Worm (Caenorhabditis elegans) whole organism, dauer: ENCODE data around the gene sup-18.

ENCODE experiments used
- unc-62 ChIP-seq: sonication (generic microtip); optimal IDR thresholded peaks from 2 replicates; lab custom pipeline; 2017; ENCODE audit warnings: missing biosample characterization, missing genetic modification reagents, missing genetic modification characterization

sup-18 gene

DNA sequence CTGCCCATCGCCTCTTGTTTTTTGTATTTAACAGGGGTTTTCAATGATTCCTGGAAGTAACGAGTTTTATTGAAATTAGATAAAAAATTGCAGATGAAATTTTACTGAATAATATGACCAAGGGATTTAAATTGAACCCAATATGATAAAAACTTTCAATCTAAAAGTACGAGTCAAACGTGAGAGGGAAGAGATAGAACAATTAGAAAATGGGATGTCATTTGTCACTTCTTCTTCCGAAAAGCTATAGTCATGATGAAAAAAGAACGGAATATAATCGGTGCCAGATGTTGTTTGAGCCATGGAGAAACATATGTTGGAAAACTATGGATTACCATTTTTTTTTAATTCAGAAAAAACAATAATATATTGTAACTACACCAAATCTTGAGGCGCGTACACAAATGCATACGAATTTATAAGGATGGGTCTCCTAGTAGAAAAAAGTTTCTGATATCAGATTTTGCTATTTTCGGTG lies at the start of gene sup-18:
Gene sup-18, minus strand, starts transcription at position 51 of the 478 bp plus-strand sequence.
- no peak for TF ChIP-seq unc-62 (GFP tag; lab: Kevin White, UChicago)

DNA sequence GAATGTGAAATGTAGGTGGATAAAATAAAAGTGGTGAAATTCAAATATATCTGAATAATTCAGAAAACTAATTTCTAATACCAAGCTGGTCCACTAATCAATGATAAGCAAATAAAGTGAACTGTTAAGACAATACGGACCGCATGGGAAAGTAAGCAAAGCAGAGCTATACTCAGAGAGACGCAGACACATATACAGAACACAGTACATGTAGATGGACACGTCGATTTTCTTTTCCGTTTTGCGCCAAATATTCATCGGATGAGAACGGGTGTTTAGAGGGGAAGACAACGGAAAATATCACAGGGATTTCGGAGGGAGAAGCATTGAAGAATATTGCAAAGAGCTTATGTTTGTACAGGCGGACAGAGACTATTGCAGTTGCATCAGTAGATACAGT lies 47.3 kb upstream of the sup-18 start:
- no peak for TF ChIP-seq unc-62 (GFP tag; lab: Kevin White, UChicago)

DNA sequence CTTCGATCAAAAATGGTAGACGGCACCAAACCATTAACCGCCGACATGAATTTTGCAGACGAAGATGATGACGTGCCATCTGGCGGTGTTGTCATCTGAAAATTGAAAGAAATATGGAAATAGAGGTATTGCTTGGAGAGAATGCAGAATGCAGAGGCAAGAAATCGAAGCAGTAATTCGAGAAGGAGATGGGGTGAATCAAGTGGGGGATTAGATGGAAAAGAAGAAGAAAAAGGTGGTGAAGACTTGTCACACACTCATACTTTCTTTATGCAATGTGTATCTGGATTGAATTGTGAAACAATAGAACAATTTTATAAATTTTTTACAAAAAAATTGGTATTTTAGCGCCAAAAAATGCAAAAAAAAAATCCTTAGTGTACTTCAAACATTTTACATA lies 46.1 kb upstream of the sup-18 start, which contains the start of gene tag-250:
Gene tag-250, minus strand, starts transcription at position 101 of the 400 bp plus-strand sequence.
- no peak for TF ChIP-seq unc-62 (GFP tag; lab: Kevin White, UChicago)

DNA sequence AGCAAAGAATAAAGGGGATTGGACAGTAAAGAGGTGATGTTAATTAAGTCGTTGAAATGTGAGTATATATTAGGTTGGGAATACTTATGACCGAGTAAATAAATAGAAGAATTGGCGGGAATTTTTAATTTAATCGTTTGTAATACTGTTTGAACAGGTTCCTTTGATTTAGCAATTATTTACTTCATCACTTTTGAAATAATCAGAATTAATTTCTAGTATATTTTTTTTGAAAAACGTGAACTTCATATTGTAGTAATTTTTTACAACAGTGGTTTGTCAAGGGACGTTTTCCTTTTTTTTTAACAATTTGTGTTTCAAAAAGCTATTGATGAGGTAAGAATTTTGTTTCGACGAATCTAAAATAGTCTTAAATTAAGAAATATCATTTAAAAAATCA lies 43.5 kb upstream of the sup-18 start, which contains the start of gene C29E4.17:
Gene C29E4.17, plus strand, starts transcription at position 301 of the 400 bp plus-strand sequence.
- TF ChIP-seq unc-62 (GFP tag; lab: Kevin White, UChicago), result no peak

DNA sequence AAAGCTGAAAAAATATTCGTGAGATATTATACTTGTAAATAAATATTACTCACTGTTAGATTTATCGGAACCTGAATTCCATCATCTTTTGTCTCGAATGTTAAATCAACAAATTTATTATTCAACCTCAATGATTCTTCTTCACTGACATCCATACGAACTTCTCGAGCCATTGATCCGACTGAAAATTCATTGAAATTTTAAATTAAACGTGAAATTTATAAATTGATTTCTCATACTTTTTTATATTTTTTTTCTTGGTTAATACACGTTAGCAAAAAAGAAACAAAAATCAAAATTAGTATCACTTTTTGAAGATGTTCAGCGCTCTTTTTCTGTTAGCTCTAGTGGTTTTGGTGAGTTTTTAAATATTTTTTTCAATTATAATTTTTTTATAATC lies 41.1 kb upstream of the sup-18 start, which contains the start of gene C29E4.14:
Gene C29E4.14, plus strand, starts transcription at position 301 of the 400 bp plus-strand sequence.
- TF ChIP-seq unc-62 (GFP tag; lab: Kevin White, UChicago), result no peak

DNA sequence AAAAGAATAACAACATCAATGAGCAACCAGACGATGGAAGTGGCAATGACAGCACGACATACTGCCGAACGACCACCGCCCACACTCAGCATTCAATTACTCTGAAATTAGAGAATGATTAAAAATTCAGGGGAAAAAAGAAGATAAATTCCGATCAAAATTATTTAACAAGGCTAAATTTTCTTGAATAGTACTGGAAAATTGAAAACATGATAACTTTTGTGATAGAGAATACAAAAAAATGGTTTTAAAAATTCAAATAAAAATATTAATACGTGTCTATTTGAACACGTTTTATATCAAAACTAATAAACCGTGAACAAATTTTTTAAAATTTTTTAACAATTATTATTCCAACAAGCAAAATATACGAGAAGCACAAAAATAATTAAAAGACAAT lies 39.0 kb upstream of the sup-18 start, which contains the start of gene gly-3:
Gene gly-3, minus strand, starts transcription at position 101 of the 400 bp plus-strand sequence.
- TF ChIP-seq unc-62 (GFP tag; lab: Kevin White, UChicago), result no peak

DNA sequence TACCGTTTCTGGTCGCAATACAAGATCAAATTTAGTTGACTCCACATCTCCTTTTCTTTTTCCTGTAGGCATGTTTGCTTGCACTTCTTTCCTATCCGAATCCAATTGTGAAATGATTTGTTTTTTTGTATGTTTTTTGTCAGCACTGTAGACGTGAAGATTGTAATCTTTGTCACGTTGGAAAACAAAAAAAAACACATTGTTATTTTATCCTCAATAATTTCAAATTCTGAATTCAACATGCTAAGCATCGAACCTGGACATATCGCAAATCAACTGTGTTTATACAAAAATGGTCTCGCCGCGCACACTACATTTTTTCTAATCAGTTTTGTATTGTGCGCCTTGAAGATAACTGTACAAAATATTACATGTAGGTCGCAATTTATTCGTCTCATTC lies 34.8 kb upstream of the sup-18 start, which contains the start of gene ZK688.12:
Gene ZK688.12, minus strand, starts transcription at position 101 of the 400 bp plus-strand sequence.
- no peak for TF ChIP-seq unc-62 (GFP tag; lab: Kevin White, UChicago)

DNA sequence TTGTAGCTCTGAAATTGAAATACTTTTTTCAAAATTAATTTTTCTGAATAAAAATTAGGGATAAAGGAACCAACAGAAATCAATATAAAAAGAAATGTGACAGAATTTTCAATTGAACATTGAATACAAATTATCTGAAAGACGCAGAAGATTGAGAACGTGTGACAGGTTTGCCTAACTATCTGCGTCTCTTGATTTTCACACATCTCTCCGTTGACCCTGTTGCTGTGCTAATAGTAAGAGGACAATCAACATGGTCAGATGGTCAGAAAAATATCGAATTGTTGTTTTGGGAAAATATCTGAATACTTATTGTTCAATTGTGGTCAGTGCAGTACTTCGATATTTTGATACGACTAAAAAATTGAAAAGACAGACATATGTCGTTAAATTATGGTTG lies 32.9 kb upstream of the sup-18 start, which contains the start of gene ZK688.7:
Gene ZK688.7, minus strand, starts transcription at position 14 of the 400 bp plus-strand sequence.
- no peak for TF ChIP-seq unc-62 (GFP tag; lab: Kevin White, UChicago)

DNA sequence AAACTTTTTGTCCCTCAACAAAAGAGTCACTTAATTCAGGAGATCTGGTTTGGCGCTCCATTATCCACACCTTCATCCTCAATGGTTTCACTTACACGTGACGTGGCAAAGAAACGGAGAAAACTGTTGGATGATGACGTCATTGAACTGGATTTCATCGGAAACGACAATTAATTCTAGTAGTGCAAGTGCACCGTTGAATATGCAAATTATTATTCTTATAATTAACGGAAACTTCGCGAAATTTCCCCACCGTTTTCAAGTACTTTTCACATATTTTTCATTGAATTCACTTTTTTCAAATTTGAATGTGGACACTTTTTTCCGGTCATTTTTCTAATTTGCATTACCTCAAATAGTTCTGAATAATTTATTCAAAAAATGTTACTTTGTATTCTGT lies 30.6 kb upstream of the sup-18 start, which contains the start of gene ZK688.1:
Gene ZK688.1, plus strand, starts transcription at position 301 of the 400 bp plus-strand sequence.
- no peak for TF ChIP-seq unc-62 (GFP tag; lab: Kevin White, UChicago)

DNA sequence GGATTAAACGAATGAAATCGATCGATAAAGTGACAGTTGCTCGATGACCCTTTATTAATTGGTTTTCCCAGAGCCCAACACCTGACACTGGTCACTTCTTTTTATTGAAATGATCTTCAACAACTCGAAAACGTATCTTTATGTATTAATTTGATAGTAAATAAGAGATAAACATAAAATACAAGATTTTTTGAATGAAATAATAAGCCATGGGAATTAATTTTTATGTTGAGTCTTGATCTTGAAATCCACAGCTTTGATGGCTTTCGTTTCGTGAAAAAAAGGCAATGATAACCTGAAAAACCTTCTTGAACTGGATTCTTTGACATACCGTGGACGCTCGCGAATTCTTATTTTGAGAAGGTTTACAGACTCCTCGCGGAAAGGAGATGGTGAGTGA lies 28.8 kb upstream of the sup-18 start, which contains the start of gene pcp-5:
Gene pcp-5, minus strand, starts transcription at position 101 of the 400 bp plus-strand sequence.
- TF ChIP-seq unc-62 (GFP tag; lab: Kevin White, UChicago), result no peak

DNA sequence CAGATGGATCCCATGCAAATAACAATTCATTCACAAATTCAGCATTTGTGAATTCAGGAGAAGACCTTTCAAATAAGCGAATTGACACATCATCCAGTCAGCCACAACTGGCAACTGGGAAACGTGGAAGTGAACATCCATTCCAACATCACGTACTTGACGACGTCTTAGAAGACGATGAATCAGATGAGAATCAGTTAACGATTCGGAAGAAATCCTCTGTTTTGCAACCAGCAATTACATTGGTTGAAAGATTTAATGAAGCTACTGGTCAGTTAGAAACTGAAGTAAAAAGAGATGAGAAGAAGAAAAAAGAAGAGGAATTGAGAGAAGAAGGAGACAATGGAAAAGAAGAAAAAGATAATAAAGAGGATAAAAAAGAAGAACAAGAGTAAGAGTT lies 24.7 kb upstream of the sup-18 start:
- TF ChIP-seq unc-62 (GFP tag; lab: Kevin White, UChicago), result no peak

DNA sequence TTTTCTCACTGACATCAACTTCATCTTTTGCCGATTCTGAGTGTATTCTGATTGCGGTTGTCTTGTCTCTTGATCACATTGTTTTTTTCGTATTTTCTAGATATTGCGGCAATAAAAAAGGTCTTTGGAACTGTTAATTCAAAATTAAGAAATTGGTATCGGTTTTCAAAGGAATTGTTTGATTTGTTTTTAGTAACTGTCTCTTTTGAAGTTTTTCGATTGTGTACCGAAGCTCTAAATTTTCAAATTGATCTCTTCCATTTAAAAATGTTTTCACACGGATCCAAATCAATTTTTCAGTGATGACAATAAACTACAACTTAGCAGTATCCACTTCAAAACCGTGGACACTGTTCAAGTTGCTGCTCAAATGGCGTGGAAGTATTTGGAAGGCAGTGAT lies 22.0 kb upstream of the sup-18 start, which contains the start of gene best-24:
Gene best-24, plus strand, starts transcription at position 301 of the 400 bp plus-strand sequence.
- TF ChIP-seq unc-62 (GFP tag; lab: Kevin White, UChicago), result no peak

DNA sequence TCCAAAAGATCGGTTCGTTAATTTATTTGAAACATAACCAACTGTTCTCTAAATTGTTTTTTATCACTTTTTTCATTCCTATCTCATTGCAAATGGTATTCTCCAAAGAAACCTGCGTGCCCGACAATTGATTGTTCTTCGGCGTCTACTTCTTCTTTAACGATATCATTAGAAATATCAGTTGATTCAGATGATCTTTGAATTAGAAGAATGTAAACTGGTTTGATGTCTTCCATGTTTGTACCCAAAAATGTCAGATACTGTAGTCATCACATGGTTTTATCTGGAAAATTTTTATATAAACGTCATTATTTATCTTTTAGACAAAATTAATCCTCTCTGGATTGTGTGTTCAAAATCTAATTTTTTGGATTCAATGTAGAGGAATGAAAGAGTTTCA lies 19.0 kb upstream of the sup-18 start:
- no peak for TF ChIP-seq unc-62 (GFP tag; lab: Kevin White, UChicago)

DNA sequence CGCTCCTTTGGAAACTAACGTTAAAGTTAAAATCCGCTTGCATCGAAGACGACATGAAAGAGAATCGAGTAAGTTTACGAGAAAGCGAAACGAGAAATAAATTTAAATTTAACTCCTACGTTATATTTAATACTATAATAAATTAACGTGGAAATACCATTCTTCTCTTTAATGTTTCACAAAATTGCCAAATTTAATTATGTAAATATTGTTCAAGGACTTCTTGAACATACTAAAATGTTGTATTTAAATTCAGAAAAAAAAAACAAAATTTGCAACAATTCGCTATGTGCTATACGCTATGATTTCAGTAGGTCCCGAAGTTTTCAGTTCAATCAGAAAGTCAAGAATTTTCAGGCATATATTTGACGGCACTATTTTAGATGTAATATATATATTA lies 18.2 kb upstream of the sup-18 start, which contains the start of gene ZK688.10:
Gene ZK688.10, minus strand, starts transcription at position 101 of the 400 bp plus-strand sequence.
- TF ChIP-seq unc-62 (GFP tag; lab: Kevin White, UChicago), result no peak

DNA sequence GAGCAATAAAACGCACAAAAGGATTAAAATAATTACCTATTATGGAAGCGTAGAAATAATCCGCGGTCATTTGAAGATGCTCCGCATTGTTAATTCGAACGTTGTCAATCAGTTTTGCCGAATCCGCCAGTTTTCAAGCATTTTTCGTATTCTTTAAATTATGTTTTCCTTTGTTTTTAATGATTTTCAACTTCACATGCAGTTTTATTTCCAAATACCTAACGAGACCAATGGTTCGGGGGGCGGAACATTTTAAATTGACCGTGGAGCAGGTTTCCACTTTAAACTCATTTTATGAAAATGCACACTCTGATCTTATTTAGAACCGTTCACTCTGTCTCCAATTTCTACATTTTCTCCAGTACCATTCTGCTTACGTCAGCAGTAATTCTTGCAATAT lies 16.0 kb upstream of the sup-18 start, which contains the start of gene ZK688.4:
Gene ZK688.4, plus strand, starts transcription at position 301 of the 400 bp plus-strand sequence.
- no peak for TF ChIP-seq unc-62 (GFP tag; lab: Kevin White, UChicago)

DNA sequence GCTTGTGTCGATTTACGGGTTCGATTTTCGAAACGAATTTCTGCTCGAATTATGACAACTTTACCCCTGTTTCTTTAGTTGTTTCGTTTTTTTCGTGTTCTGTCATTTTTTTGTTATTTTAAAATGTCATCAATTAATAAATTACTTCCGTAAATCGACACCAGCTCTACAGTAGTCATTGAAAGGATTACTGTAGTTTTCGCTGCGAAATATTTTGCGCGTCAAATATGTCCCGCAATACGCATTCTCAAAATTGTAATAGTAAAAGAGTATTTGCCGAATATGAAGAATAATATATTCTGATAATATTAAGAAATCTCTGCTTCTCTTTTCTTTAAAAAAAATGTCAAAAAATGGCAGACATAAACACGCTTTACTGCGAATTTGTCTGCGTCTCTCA lies 14.5 kb upstream of the sup-18 start:
- TF ChIP-seq unc-62 (GFP tag; lab: Kevin White, UChicago), result no peak

DNA sequence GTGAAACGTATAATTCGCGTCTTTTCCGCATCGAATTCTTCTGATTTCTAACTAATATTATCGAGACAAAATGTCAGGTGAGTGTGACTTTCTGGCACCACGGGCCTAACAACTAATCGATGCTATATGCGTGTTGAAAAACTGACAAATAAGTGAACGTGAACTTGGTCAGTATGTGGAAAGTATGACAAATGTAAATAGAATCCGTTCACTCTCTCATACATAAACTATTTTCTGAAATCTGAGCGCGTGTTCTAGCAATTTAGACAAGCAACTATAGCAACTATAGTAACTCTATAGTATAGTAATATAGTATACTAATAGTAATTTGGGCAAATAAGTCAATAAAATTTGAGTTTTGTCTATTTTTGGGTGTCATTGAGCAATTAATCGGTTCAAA lies 13.6 kb upstream of the sup-18 start:
- TF ChIP-seq unc-62 (GFP tag; lab: Kevin White, UChicago), result no peak
